Fruit fly (Drosophila melanogaster): ENCODE results near the gene CG33223.

DNA sequence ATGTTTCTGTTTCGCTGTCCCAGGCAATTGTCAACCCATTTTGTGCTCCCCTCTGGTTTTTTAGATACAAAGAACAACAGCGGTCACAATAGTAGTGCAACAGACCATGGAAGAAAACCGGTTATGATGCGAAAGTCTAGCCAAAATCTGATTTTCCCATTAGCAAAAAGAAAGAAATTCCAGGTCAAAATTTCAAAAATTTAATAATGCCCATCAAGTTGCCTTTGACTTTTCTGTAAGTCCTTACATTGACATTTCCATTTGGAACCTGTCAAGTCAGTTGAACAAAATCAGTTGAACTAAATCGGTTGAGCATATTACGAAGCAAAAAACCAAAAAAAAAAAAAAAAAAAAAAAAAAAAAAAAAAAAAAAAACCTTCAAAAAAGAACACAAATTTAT is 66.7 kb downstream of the CG33223 start:
- TF ChIP-seq CG8478 (optimal IDR thresholded peaks at IDR 0.05) (no peak), CTCF (optimal IDR thresholded peaks at IDR 0.05) (no peak)

All from S2 (cell line).